Fruit fly (Drosophila melanogaster) Kc167 (cell line): ENCODE measurements around the gene Nha2.

Source experiments
- Sin3A ChIP-seq: fragments of >200 bp; optimal IDR thresholded peaks from 2 replicates; lab custom pipeline; 2018; ENCODE audit warnings: missing external identifiers
- h ChIP-seq: fragments of >200 bp; optimal IDR thresholded peaks from 3 replicates; lab custom pipeline; 2018; ENCODE audit warnings: missing external identifiers
- insv ChIP-seq: fragments of >200 bp; optimal IDR thresholded peaks from 3 replicates; lab custom pipeline; 2018; ENCODE audit warnings: missing external identifiers
- psq ChIP-seq: fragments of >200 bp; optimal IDR thresholded peaks from 2 replicates; lab custom pipeline; 2017; ENCODE audit warnings: missing external identifiers
- ttk ChIP-seq: sonication (Bioruptor generic); optimal IDR thresholded peaks from 2 replicates; lab custom pipeline; 2017; ENCODE audit warnings: missing external identifiers

DNA sequence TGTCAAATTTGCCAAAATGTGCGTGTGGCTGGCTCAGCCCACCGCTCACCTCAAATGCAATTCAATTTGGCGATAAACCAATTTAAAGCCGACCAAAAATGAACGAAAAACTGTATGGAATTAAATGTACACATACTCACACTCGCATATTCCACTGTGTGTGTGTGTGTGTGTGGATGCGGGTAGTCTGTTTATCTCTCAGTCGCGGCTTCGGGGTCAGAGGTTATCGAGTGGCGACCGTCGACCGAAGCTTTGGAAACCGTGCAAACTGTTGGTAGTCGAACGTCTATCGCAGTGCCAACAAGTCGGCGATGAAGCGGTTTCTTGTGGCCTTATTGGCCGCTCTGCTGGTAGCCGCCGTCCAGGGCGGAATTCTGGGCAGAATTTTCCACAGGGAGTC is 21.3 kb downstream of the Nha2 start, which contains the start of gene Gbp3:
- no peak for TF ChIP-seq psq (lab: Kevin White, UChicago)
- TF ChIP-seq insv (lab: Kevin White, UChicago), result no peak
- no peak for TF ChIP-seq ttk
- no peak for TF ChIP-seq Sin3A (lab: Kevin White, UChicago)
- TF ChIP-seq h, result no peak
